Fruit fly (Drosophila melanogaster): Measurements from ENCODE around the gene CG11158.

CG11158 gene

dm6 chrX:13681906-13682305, 846 bp upstream of the CG11158 start:
- TF ChIP-seq ovo (GFP tag; optimal IDR thresholded peaks at IDR 0.05) (no peak), bab1 (GFP tag; optimal IDR thresholded peaks at IDR 0.05) (no peak)

- TF ChIP-seq pad (GFP tag; optimal IDR thresholded peaks at IDR 0.05) (no peak), Mnt (GFP tag; optimal IDR thresholded peaks at IDR 0.05) (no peak), bab1 (GFP tag; optimal IDR thresholded peaks at IDR 0.05) (no peak), Crg-1 (GFP tag; optimal IDR thresholded peaks at IDR 0.05) (no peak), CG5204 (GFP tag; optimal IDR thresholded peaks at IDR 0.05) (no peak), Clk (GFP tag; optimal IDR thresholded peaks at IDR 0.05) (no peak), CG33017 (tag; optimal IDR thresholded peaks at IDR 0.05) (no peak), CG12768 (GFP tag; optimal IDR thresholded peaks at IDR 0.05) (no peak), ovo (GFP tag; optimal IDR thresholded peaks at IDR 0.05) (no peak), toe (GFP tag; optimal IDR thresholded peaks at IDR 0.05) (no peak), CG7045 (GFP tag; optimal IDR thresholded peaks at IDR 0.05) (no peak), Hr96 (GFP tag; optimal IDR thresholded peaks at IDR 0.05) (no peak), CG11617 (GFP tag; optimal IDR thresholded peaks at IDR 0.05) (no peak), cic (GFP tag; optimal IDR thresholded peaks at IDR 0.05) (no peak), CG1620 (GFP tag; optimal IDR thresholded peaks at IDR 0.05) (no peak), tj (GFP tag; optimal IDR thresholded peaks at IDR 0.05) (no peak), CG14711 (tag; optimal IDR thresholded peaks at IDR 0.05) (no peak), kay (GFP tag; ENCODE audit: borderline replicate concordance) (no peak), cnc (optimal IDR thresholded peaks at IDR 0.05) (no peak), CG7101 (tag; optimal IDR thresholded peaks at IDR 0.05) (no peak)
Measured at dm6 chrX:13691992-13692391, 9.2 kb downstream of the CG11158 start, which contains the start of gene Nna1. Gene Nna1, plus strand, starts transcription at chrX:13692292.

- TF ChIP-seq cnc (optimal IDR thresholded peaks at IDR 0.05) (no peak), CG5204 (GFP tag; optimal IDR thresholded peaks at IDR 0.05) (no peak), Mnt (GFP tag; optimal IDR thresholded peaks at IDR 0.05) (no peak), Crg-1 (GFP tag; optimal IDR thresholded peaks at IDR 0.05) (no peak), CG14711 (tag; optimal IDR thresholded peaks at IDR 0.05) (peak; percentile 8)
Measured at dm6 chrX:13698717-13699427, 16.1 kb downstream of the CG11158 start.

DNA sequence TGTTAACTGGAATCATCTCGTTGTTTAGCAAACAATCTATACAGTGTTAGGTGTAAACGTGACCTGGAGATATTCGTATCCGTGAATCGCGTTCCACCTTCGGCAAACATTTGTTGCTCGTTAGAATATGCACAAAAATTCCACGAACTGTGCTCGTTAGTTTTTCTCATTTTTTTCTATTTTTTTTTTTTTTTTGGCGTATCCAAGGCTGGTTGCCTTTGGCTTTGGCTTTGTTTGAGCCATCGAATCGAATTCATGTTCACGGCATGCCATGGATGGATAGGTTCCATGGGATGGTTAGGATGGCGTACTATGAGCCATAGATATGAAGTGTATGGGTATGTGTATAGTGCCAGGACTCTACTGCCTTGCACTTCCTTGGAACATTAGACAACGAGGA, 16.9 kb downstream of the CG11158 start:
- TF ChIP-seq CG1620 (GFP tag; optimal IDR thresholded peaks at IDR 0.05): no peak
- TF ChIP-seq kay (GFP tag; ENCODE audit: borderline replicate concordance): peak; percentile 59
- TF ChIP-seq ovo (GFP tag; optimal IDR thresholded peaks at IDR 0.05): no peak
- no peak for TF ChIP-seq Hr96 (GFP tag; optimal IDR thresholded peaks at IDR 0.05)
- no peak for TF ChIP-seq CG33017 (tag; optimal IDR thresholded peaks at IDR 0.05)
- TF ChIP-seq bab1 (GFP tag; optimal IDR thresholded peaks at IDR 0.05): no peak

dm6 chrX:13717982-13718402, 35.2 kb downstream of the CG11158 start, which contains the start of gene Nadsyn:
Gene Nadsyn, minus strand, starts transcription at chrX:13718285.
- TF ChIP-seq toe (GFP tag; optimal IDR thresholded peaks at IDR 0.05) (no peak), CG14711 (tag; optimal IDR thresholded peaks at IDR 0.05) (peak; percentile 28), CG7045 (GFP tag; optimal IDR thresholded peaks at IDR 0.05) (no peak), ovo (GFP tag; optimal IDR thresholded peaks at IDR 0.05) (no peak), CG1620 (GFP tag; optimal IDR thresholded peaks at IDR 0.05) (peak; percentile 15), CG11617 (GFP tag; optimal IDR thresholded peaks at IDR 0.05) (peak; percentile 25), Crg-1 (GFP tag; optimal IDR thresholded peaks at IDR 0.05) (no peak), Clk (GFP tag; optimal IDR thresholded peaks at IDR 0.05) (no peak), CG5204 (GFP tag; optimal IDR thresholded peaks at IDR 0.05) (no peak), Mnt (GFP tag; optimal IDR thresholded peaks at IDR 0.05) (peak; percentile 89), kay (GFP tag; ENCODE audit: borderline replicate concordance) (no peak), CG12768 (GFP tag; optimal IDR thresholded peaks at IDR 0.05) (no peak), cic (GFP tag; optimal IDR thresholded peaks at IDR 0.05) (no peak), CG7101 (tag; optimal IDR thresholded peaks at IDR 0.05) (no peak), CG33017 (tag; optimal IDR thresholded peaks at IDR 0.05) (no peak), bab1 (GFP tag; optimal IDR thresholded peaks at IDR 0.05) (no peak), tj (GFP tag; optimal IDR thresholded peaks at IDR 0.05) (no peak), Hr96 (GFP tag; optimal IDR thresholded peaks at IDR 0.05) (no peak), cnc (optimal IDR thresholded peaks at IDR 0.05) (no peak)

- TF ChIP-seq tj (GFP tag; optimal IDR thresholded peaks at IDR 0.05) (peak; percentile 12), bab1 (GFP tag; optimal IDR thresholded peaks at IDR 0.05) (peak; percentile 58), CG7101 (tag; optimal IDR thresholded peaks at IDR 0.05) (peak; percentile 21), cnc (optimal IDR thresholded peaks at IDR 0.05) (no peak)
Measured at dm6 chrX:13721934-13722333, 39.2 kb downstream of the CG11158 start, which contains the start of the genes Mrgn1 and mus101. Gene Mrgn1, minus strand, starts transcription at chrX:13721977. Gene mus101, plus strand, starts transcription at chrX:13722246.
